Fruit fly (Drosophila melanogaster): ENCODE measurements around the gene UGP.

The UGP gene

dm6 chr3L:9373374-9374004, 14.8 kb upstream of the UGP start:
- no peak for TF ChIP-seq Myc (optimal IDR thresholded peaks at IDR 0.05)
- no peak for TF ChIP-seq insv (optimal IDR thresholded peaks at IDR 0.05)
- no peak for TF ChIP-seq ttk (optimal IDR thresholded peaks at IDR 0.05)
- no peak for TF ChIP-seq Sin3A (optimal IDR thresholded peaks at IDR 0.05)
- TF ChIP-seq psq (optimal IDR thresholded peaks at IDR 0.05) = no peak
- no peak for TF ChIP-seq h (optimal IDR thresholded peaks at IDR 0.05)

DNA sequence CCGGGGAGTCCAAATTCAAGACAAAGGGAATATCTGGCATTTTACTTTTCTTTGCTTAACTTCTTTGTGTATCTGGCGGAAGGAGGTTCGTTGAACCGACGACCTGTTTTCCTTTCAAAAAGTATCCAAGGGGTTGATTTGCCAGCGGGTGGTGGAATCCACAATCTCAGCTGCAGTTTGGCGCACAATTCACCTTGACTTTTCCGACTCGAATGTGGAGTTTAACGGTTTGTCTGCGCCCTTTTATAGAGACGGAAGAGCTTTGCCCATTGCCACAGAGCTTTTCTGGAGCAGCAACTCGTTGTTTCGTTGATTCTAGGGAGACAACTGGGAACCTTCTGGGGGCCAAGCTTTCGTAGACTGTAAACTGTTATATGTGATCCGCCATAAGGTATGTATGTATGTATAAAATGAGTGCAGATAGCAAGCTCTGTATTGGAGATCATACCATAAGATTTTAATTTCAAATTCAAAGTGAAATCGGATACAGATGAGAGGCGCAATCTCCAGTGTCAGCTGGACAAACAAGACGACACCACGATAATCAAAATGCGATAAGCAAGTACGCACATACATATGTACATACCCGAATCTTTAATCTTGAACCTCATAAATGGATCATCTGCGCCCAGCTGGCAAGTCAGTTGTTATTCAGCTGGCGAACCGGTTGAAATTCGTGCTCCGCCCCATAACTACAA, 13.7 kb upstream of the UGP start, which contains the start of the genes Hsp67Bc, CG4456 and Hsp22:
Gene Hsp67Bc (minus strand): TSS at position 220 of the 698 bp plus-strand sequence.
Gene CG4456 (plus strand): TSS at position 445 of the 698 bp plus-strand sequence.
Gene Hsp22 (plus strand): TSS at position 654 of the 698 bp plus-strand sequence.
- no peak for TF ChIP-seq ttk (optimal IDR thresholded peaks at IDR 0.05)
- TF ChIP-seq Sin3A (optimal IDR thresholded peaks at IDR 0.05) = no peak
- TF ChIP-seq psq (optimal IDR thresholded peaks at IDR 0.05) = no peak
- no peak for TF ChIP-seq h (optimal IDR thresholded peaks at IDR 0.05)
- no peak for TF ChIP-seq insv (optimal IDR thresholded peaks at IDR 0.05)
- no peak for TF ChIP-seq Myc (optimal IDR thresholded peaks at IDR 0.05)

- no peak for TF ChIP-seq h (optimal IDR thresholded peaks at IDR 0.05)
- TF ChIP-seq Myc (optimal IDR thresholded peaks at IDR 0.05) = no peak
- TF ChIP-seq Sin3A (optimal IDR thresholded peaks at IDR 0.05) = no peak
- no peak for TF ChIP-seq ttk (optimal IDR thresholded peaks at IDR 0.05)
- no peak for TF ChIP-seq insv (optimal IDR thresholded peaks at IDR 0.05)
Measured at dm6 chr3L:9370907-9371365, 12.2 kb upstream of the UGP start, which contains the start of gene Fdx1. Gene Fdx1, minus strand, starts transcription at chr3L:9371238.

- TF ChIP-seq Myc (optimal IDR thresholded peaks at IDR 0.05) (no peak), insv (optimal IDR thresholded peaks at IDR 0.05) (no peak), h (optimal IDR thresholded peaks at IDR 0.05) (no peak), Sin3A (optimal IDR thresholded peaks at IDR 0.05) (no peak), ttk (optimal IDR thresholded peaks at IDR 0.05) (no peak), psq (optimal IDR thresholded peaks at IDR 0.05) (no peak)
Measured at dm6 chr3L:9368665-9369064, 9.9 kb upstream of the UGP start.

DNA sequence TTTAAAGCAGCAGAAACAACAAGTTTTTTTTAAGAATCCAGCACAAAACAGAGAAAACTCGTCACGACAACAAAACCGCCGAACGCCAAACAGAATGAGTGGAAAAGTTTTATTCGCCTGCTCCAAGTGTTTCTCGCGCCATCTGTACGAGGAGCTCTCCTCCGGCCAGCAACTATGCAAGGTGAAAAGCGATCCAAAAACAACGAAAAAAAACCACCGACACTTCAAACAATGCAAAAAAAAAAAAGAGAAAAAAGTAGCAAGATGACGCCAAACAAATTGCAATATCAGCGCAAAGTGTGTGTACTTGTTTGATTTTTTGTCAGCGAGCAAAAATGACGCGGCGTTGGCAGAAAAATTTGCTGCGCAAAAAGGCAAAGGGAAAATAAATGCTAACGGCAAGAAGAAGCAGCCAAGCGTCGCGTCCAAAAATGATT, 8.7 kb upstream of the UGP start:
- no peak for TF ChIP-seq ttk (optimal IDR thresholded peaks at IDR 0.05)

DNA sequence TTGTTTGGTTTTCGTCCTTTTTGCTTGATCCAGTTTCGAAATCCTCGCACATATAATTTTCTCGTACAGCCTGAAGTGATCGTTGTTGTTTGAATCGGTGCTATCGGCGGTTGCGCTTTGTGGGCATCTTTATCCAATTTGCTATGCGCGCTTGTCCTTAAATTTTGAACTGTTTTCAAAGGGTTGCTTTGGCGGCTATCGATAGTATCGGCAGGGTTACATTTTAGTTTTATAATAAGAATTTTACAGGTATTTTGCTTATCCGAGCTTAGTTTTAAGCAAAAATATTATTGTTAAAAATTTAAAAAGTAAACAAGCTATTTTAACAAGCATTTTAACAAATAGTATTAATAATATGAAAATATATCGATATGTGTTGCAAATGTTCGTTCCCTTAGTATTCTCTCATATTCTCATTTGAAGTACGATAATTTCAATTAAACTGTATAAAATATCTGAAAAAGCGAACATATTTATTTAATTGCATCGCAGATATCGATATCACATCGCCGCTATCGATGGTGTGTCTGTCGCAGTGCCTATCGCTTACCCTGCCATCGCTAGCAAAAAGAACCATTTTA, 8.2 kb upstream of the UGP start, which contains the start of the genes Klp67A and CG4452:
Gene Klp67A (minus strand): TSS at position 197 of the 581 bp plus-strand sequence.
Gene CG4452 (plus strand): TSS at position 528 of the 581 bp plus-strand sequence.
- peak; percentile 70 for TF ChIP-seq psq (optimal IDR thresholded peaks at IDR 0.05)
- no peak for TF ChIP-seq insv (optimal IDR thresholded peaks at IDR 0.05)

DNA sequence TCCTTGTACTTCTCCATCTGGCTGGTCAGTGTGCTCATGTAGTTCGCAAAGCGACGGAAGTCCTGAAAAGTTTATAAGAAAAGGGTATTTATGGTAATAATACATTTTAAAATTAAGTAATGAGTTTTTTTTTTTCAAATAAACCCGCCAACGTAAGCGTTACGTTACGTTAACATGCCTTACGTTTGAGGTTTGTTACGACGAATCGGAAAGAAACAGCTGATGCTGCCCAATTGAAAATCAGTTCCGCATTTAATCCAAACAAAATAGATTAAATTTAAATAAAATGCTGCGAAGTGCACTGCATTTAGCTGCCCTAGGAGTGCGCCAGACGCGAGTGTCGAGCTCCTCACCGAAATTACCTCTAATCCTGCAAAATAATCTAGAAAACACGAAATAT, 5.4 kb upstream of the UGP start, which contains the start of gene mRRF1:
Gene mRRF1 (plus strand): TSS at position 220 of the 400 bp plus-strand sequence.
- TF ChIP-seq Myc (optimal IDR thresholded peaks at IDR 0.05) (no peak), ttk (optimal IDR thresholded peaks at IDR 0.05) (no peak), Sin3A (optimal IDR thresholded peaks at IDR 0.05) (no peak), psq (optimal IDR thresholded peaks at IDR 0.05) (no peak), insv (optimal IDR thresholded peaks at IDR 0.05) (no peak), h (optimal IDR thresholded peaks at IDR 0.05) (no peak)

dm6 chr3L:9361894-9362293, 3.2 kb upstream of the UGP start, which contains the start of gene CG34456:
Gene CG34456, plus strand, starts transcription at chr3L:9362108.
- TF ChIP-seq insv (optimal IDR thresholded peaks at IDR 0.05) (no peak), psq (optimal IDR thresholded peaks at IDR 0.05) (no peak), Myc (optimal IDR thresholded peaks at IDR 0.05) (no peak), Sin3A (optimal IDR thresholded peaks at IDR 0.05) (no peak)

DNA sequence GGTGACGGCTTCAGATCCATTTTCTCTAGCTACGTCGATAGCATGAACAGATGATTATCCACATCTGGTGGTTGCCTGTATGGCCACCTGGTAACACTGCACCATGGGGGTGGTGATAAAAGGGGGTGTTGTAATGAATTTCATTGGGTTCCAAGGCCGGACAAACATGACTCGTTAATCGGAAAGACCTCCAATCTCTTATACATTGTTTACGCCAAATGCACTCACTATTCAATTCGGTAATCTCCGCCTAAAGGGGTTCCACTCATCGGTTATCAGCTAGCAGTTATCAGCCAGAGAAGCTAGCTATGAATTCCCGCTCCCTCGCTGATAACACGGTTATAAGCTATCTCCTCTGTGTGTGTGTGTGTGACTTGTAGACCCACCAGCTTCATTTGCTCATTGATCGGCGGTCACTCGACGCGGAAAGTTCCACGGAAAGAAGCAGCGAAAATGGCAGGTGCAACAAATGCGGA, 1.5 kb upstream of the UGP start, which contains the start of gene Pdxk:
Gene Pdxk (plus strand): TSS at position 100 of the 476 bp plus-strand sequence.
- TF ChIP-seq Myc (optimal IDR thresholded peaks at IDR 0.05) (no peak), insv (optimal IDR thresholded peaks at IDR 0.05) (no peak), Sin3A (optimal IDR thresholded peaks at IDR 0.05) (no peak), ttk (optimal IDR thresholded peaks at IDR 0.05) (no peak), psq (optimal IDR thresholded peaks at IDR 0.05) (no peak), h (optimal IDR thresholded peaks at IDR 0.05) (no peak)

DNA sequence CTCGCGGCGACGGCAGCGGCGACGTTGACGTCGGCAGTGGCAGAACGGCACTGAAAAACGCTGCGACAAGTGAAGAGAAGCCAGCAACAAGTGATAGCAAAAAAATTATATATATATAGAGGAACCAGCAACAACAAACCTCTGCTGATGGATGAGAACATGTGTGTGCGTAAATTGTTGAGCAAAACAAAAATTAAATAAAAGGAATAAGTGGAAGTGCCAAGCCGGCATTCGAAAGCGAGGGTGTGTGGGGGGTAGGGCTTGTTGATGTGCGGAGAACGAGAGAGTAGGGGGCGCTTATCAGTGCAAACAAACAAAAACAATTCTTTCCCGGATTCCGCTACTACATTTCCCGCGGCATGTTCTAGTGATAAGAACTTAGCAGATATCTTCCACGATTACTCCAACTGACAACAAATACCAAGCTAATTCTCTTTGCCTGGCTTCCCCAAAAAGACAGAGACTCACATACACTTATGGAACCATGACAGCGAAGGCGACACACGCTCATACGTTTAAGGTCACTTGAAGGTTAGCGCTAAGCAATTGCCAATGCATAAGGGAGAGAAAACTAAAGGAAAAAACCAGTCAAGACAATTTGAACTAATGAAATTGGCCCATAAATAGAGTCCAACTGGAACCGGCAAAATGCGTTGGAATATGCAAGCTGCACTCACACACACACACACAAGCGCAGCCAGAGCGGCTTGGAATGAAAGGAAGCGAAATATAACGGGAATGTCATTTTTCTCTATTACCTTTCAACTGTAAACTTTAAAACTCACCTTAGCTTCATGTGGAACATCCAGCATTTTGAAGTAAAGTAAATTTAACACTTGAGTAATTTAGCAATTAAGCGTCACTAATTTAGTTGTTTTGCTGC, 664 bp downstream of the UGP start:
- TF ChIP-seq Myc (optimal IDR thresholded peaks at IDR 0.05) = no peak
- TF ChIP-seq insv (optimal IDR thresholded peaks at IDR 0.05) = no peak
- TF ChIP-seq ttk (optimal IDR thresholded peaks at IDR 0.05) = no peak
- no peak for TF ChIP-seq h (optimal IDR thresholded peaks at IDR 0.05)
- TF ChIP-seq Sin3A (optimal IDR thresholded peaks at IDR 0.05) = no peak
- TF ChIP-seq psq (optimal IDR thresholded peaks at IDR 0.05) = no peak

DNA sequence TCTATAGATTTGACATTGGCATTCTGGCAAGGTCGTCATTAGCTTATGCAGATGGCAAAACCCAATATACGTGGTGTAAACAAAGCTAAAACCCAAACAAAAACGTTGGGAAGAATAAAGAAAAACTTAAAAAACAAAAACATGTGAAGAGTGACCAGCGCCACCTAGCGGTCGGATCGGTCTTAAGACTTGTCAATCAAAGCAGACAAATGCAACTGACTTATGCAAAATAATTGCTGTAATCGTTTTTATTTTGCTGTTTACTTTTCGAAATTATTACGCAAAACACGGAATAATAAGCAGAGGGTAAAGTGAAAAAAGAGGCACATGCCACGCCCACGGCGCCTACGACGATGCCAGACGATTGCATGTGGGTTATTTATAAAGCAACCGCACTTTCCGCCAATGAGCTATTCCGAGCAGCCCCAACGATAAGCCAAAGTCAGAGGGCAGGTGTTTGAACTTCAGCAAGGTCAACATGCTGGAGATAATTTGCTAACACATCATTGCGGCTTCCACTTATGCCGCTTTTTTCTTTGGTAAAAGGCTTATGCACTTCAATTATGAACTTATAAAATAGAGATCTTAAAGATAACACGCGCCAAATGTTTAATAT, 2.5 kb downstream of the UGP start:
- TF ChIP-seq insv (optimal IDR thresholded peaks at IDR 0.05) = no peak
- TF ChIP-seq ttk (optimal IDR thresholded peaks at IDR 0.05) = no peak
- TF ChIP-seq psq (optimal IDR thresholded peaks at IDR 0.05) = no peak
- no peak for TF ChIP-seq h (optimal IDR thresholded peaks at IDR 0.05)
- no peak for TF ChIP-seq Myc (optimal IDR thresholded peaks at IDR 0.05)
- TF ChIP-seq Sin3A (optimal IDR thresholded peaks at IDR 0.05) = no peak

All from Kc167 (cell line).